Fruit fly (Drosophila melanogaster) whole organism, adult: ENCODE data around the gene cmb.

Source experiments
- CG12768 ChIP-seq: fragments of 200-800 bp; sonication (Bioruptor generic); optimal IDR thresholded peaks from 2 replicates; lab custom pipeline; 2017; ENCODE audit warnings: missing biosample characterization, missing genetic modification characterization, mild to moderate bottlenecking, moderate library complexity, missing genetic modification reagents
- CG14711 ChIP-seq: fragments of 200-800 bp; sonication (Bioruptor generic); optimal IDR thresholded peaks from 2 replicates; lab custom pipeline; 2018; ENCODE audit warnings: missing biosample characterization, mild to moderate bottlenecking, missing genetic modification characterization, moderate library complexity
- cic ChIP-seq: fragments of 200-800 bp; sonication (Bioruptor generic); optimal IDR thresholded peaks from 2 replicates; lab custom pipeline; 2017; ENCODE audit warnings: missing biosample characterization, mild to moderate bottlenecking, missing genetic modification characterization, moderate library complexity
- ovo ChIP-seq: fragments of 200-800 bp; sonication (Bioruptor generic); optimal IDR thresholded peaks from 2 replicates; lab custom pipeline; 2016; ENCODE audit warnings: missing biosample characterization, missing genetic modification characterization
- tj ChIP-seq: fragments of 200-800 bp; sonication (Bioruptor generic); optimal IDR thresholded peaks from 3 replicates; lab custom pipeline; 2017; ENCODE audit warnings: missing biosample characterization, mild to moderate bottlenecking, missing genetic modification characterization, moderate library complexity

cmb gene

dm6 chr3L:13497720-13498355 is 55.4 kb downstream of the cmb start:
- no peak for TF ChIP-seq CG14711
- peak; percentile 37 for TF ChIP-seq ovo
- peak; percentile 27 for TF ChIP-seq CG12768 (GFP tag; lab: Kevin White, UChicago)
- peak; percentile 38 for TF ChIP-seq cic
- TF ChIP-seq tj (GFP tag; lab: Kevin White, UChicago): peak; percentile 87
